Fruit fly (Drosophila melanogaster) whole organism, embryonic: Measurements from ENCODE around the gene CG6602.

ENCODE experiments used
- Abd-B ChIP-seq: fragments of 200-800 bp; sonication (Bioruptor generic); optimal IDR thresholded peaks from 2 replicates; lab custom pipeline; 2018; ENCODE audit warnings: missing biosample characterization, mild to moderate bottlenecking, missing genetic modification characterization, moderate library complexity
- Ada2b ChIP-seq: fragments of 200-800 bp; sonication (Bioruptor generic); IDR thresholded peaks from 2 replicates; pipeline ENCODE4 v1.3.6; 2022; ENCODE audit warnings: missing biosample characterization, missing genetic modification characterization
- Atf-2 ChIP-seq: fragments of 200-800 bp; sonication (Bioruptor generic); optimal IDR thresholded peaks from 2 replicates; lab custom pipeline; 2016; ENCODE audit warnings: missing biosample characterization, missing genetic modification characterization
- Awh ChIP-seq: fragments of 200-800 bp; sonication (Bioruptor generic); IDR thresholded peaks from 2 replicates; pipeline ENCODE4, ENCODE4 v1.3.6; 2022; ENCODE audit warnings: missing biosample characterization, missing genetic modification characterization
- B-H1 ChIP-seq: fragments of 200-800 bp; sonication (Bioruptor generic); IDR thresholded peaks from 3 replicates; pipeline ENCODE4 v1.3.6; 2022; ENCODE audit warnings: missing biosample characterization, missing genetic modification characterization
- Bdp1 ChIP-seq: fragments of 200-800 bp; sonication (Bioruptor generic); optimal IDR thresholded peaks from 3 replicates; lab custom pipeline; 2016; ENCODE audit warnings: missing biosample characterization, missing genetic modification characterization
- CG10321 ChIP-seq: fragments of 200-800 bp; sonication (Bioruptor generic); IDR thresholded peaks from 2 replicates; pipeline ENCODE4 v1.3.6; 2022; ENCODE audit warnings: missing biosample characterization, missing genetic modification characterization
- CG11504 ChIP-seq: fragments of 200-800 bp; sonication (Bioruptor generic); optimal IDR thresholded peaks from 3 replicates; lab custom pipeline; 2019; ENCODE audit warnings: missing biosample characterization, mild to moderate bottlenecking, missing genetic modification characterization, moderate library complexity
- CG11696 ChIP-seq: fragments of 200-800 bp; sonication (Bioruptor generic); IDR thresholded peaks from 2 replicates; pipeline ENCODE4 v1.3.6; 2022; ENCODE audit warnings: missing biosample characterization, missing genetic modification characterization
- CG13287 ChIP-seq: fragments of 200-800 bp; sonication (Bioruptor generic); IDR thresholded peaks from 2 replicates; pipeline ENCODE4 v1.3.6; 2022; ENCODE audit warnings: missing biosample characterization, missing genetic modification characterization; ENCODE audit not compliant: partially characterized antibody
- CG15601 ChIP-seq: fragments of 200-800 bp; sonication (Bioruptor generic); optimal IDR thresholded peaks from 3 replicates; lab custom pipeline; 2019; ENCODE audit warnings: missing biosample characterization, mild to moderate bottlenecking, missing genetic modification characterization, moderate library complexity
- CG16779 ChIP-seq: fragments of 200-800 bp; sonication (Bioruptor generic); IDR thresholded peaks from 2 replicates; pipeline ENCODE4 v1.3.6; 2022; ENCODE audit warnings: missing biosample characterization, missing genetic modification characterization
- CG17186 ChIP-seq: fragments of 200-800 bp; sonication (Bioruptor generic); optimal IDR thresholded peaks from 3 replicates; lab custom pipeline; 2017; ENCODE audit warnings: missing biosample characterization, missing genetic modification reagents, missing genetic modification characterization
- CG17612 ChIP-seq: fragments of 200-800 bp; sonication (Bioruptor generic); IDR thresholded peaks from 2 replicates; pipeline ENCODE4 v1.3.6; 2022; ENCODE audit warnings: missing biosample characterization, missing genetic modification characterization
- CG17912 ChIP-seq: fragments of 200-800 bp; sonication (Bioruptor generic); optimal IDR thresholded peaks from 2 replicates; lab custom pipeline; 2018; ENCODE audit warnings: missing biosample characterization, mild to moderate bottlenecking, missing genetic modification characterization
- CG18764 ChIP-seq: fragments of 200-800 bp; sonication (Bioruptor generic); optimal IDR thresholded peaks from 3 replicates; lab custom pipeline; 2016; ENCODE audit warnings: missing biosample characterization, missing genetic modification characterization
- CG2129 ChIP-seq: fragments of 200-800 bp; sonication (Bioruptor generic); IDR thresholded peaks from 2 replicates; pipeline ENCODE4 v1.3.6; 2022; ENCODE audit warnings: missing biosample characterization, missing genetic modification characterization; ENCODE audit not compliant: partially characterized antibody
- CG31224 ChIP-seq: fragments of 200-800 bp; sonication (Bioruptor generic); IDR thresholded peaks from 2 replicates; pipeline ENCODE4 v1.3.6; 2022; ENCODE audit warnings: missing biosample characterization, missing genetic modification characterization
- CG34224 ChIP-seq: fragments of 200-800 bp; sonication (Bioruptor generic); IDR thresholded peaks from 3 replicates; pipeline ENCODE4 v1.3.6; 2022; ENCODE audit warnings: missing biosample characterization, missing genetic modification characterization; ENCODE audit not compliant: partially characterized antibody
- CG3995 ChIP-seq: fragments of 200-800 bp; sonication (Bioruptor generic); optimal IDR thresholded peaks from 3 replicates; lab custom pipeline; 2016; ENCODE audit warnings: missing biosample characterization, missing genetic modification characterization
- CG9437 ChIP-seq: fragments of 200-800 bp; sonication (Bioruptor generic); optimal IDR thresholded peaks from 2 replicates; lab custom pipeline; 2018; ENCODE audit warnings: missing biosample characterization, mild to moderate bottlenecking, missing genetic modification characterization
- CHES-1-like ChIP-seq: fragments of 200-800 bp; sonication (Bioruptor generic); optimal IDR thresholded peaks from 2 replicates; lab custom pipeline; 2016; ENCODE audit warnings: missing biosample characterization, missing genetic modification characterization
- Dp ChIP-seq: fragments of 200-800 bp; sonication (Bioruptor generic); optimal IDR thresholded peaks from 2 replicates; lab custom pipeline; 2018; ENCODE audit warnings: missing biosample characterization, mild to moderate bottlenecking, missing genetic modification characterization, moderate library complexity
- Drgx ChIP-seq: fragments of 200-800 bp; sonication (Bioruptor generic); IDR thresholded peaks from 2 replicates; pipeline ENCODE4 v1.3.6; 2022; ENCODE audit warnings: missing biosample characterization, missing genetic modification characterization
- Gsc ChIP-seq: fragments of 200-800 bp; sonication (Bioruptor generic); IDR thresholded peaks from 2 replicates; pipeline ENCODE4 v1.3.6; 2022; ENCODE audit warnings: missing biosample characterization, missing genetic modification characterization
- HLH54F ChIP-seq: fragments of 200-800 bp; sonication (Bioruptor generic); optimal IDR thresholded peaks from 3 replicates; lab custom pipeline; 2016; ENCODE audit warnings: missing biosample characterization, missing genetic modification characterization
- Hr3 ChIP-seq: fragments of 200-800 bp; sonication (Bioruptor generic); optimal IDR thresholded peaks from 3 replicates; lab custom pipeline; 2016; ENCODE audit warnings: missing biosample characterization, missing genetic modification characterization
- Hr78 ChIP-seq, 2 experiments: fragments of 200-800 bp in 1 of 2; fragments of >200 bp in 1 of 2; sonication (Bioruptor generic) in 1 of 2; optimal IDR thresholded peaks; 2 replicates each; lab custom pipeline; 2017 to 2019; ENCODE audit warnings: missing biosample characterization in 2 of 2, missing genetic modification characterization in 2 of 2, mild to moderate bottlenecking in 1 of 2, moderate library complexity in 1 of 2
- Lpt ChIP-seq: fragments of >200 bp; optimal IDR thresholded peaks from 2 replicates; lab custom pipeline; 2018; ENCODE audit warnings: missing biosample characterization, missing genetic modification characterization
- MTF-1 ChIP-seq: fragments of 200-800 bp; sonication (Bioruptor generic); optimal IDR thresholded peaks from 2 replicates; lab custom pipeline; 2018; ENCODE audit warnings: missing biosample characterization, mild to moderate bottlenecking, missing genetic modification characterization, borderline replicate concordance
- NC2β ChIP-seq: fragments of 200-800 bp; sonication (Bioruptor generic); optimal IDR thresholded peaks from 2 replicates; lab custom pipeline; 2016; ENCODE audit warnings: missing biosample characterization, missing genetic modification characterization
- Rx ChIP-seq: fragments of 200-800 bp; sonication (Bioruptor generic); IDR thresholded peaks from 2 replicates; pipeline ENCODE4 v1.3.6; 2022; ENCODE audit warnings: missing biosample characterization, missing genetic modification characterization
- Six4 ChIP-seq: fragments of 200-800 bp; sonication (Bioruptor generic); optimal IDR thresholded peaks from 2 replicates; lab custom pipeline; 2016; ENCODE audit warnings: missing biosample characterization, missing genetic modification characterization
- Sox102F ChIP-seq: fragments of 200-800 bp; sonication (Bioruptor generic); optimal IDR thresholded peaks from 2 replicates; lab custom pipeline; 2018; ENCODE audit warnings: missing biosample characterization, mild to moderate bottlenecking, missing genetic modification characterization, moderate library complexity
- br ChIP-seq: fragments of >200 bp; optimal IDR thresholded peaks from 2 replicates; lab custom pipeline; 2017
- chm ChIP-seq: fragments of 200-800 bp; sonication (Bioruptor generic); IDR thresholded peaks from 2 replicates; pipeline ENCODE4 v1.3.6; 2022; ENCODE audit warnings: missing biosample characterization, missing genetic modification characterization
- dimm ChIP-seq: fragments of 200-800 bp; sonication (Bioruptor generic); IDR thresholded peaks from 2 replicates; pipeline ENCODE4 v1.3.6; 2022; ENCODE audit warnings: missing biosample characterization, missing genetic modification characterization
- disco-r ChIP-seq: fragments of 200-800 bp; sonication (Bioruptor generic); optimal IDR thresholded peaks from 2 replicates; lab custom pipeline; 2016; ENCODE audit warnings: missing biosample characterization, missing genetic modification characterization
- grn ChIP-seq: fragments of 200-800 bp; sonication (Bioruptor generic); optimal IDR thresholded peaks from 3 replicates; lab custom pipeline; 2017; ENCODE audit warnings: missing biosample characterization, missing genetic modification characterization
- gt ChIP-seq: fragments of 200-800 bp; sonication (Bioruptor generic); IDR thresholded peaks from 2 replicates; pipeline ENCODE4 v1.3.6; 2022; ENCODE audit warnings: missing biosample characterization, missing genetic modification characterization
- insv ChIP-seq, 2 experiments: fragments of 200-800 bp; sonication (Bioruptor generic); optimal IDR thresholded peaks; 3 replicates each; lab custom pipeline; 2016 to 2018; ENCODE audit warnings: missing biosample characterization in 2 of 2, missing genetic modification characterization in 2 of 2
- klu ChIP-seq: fragments of 200-800 bp; sonication (Bioruptor generic); IDR thresholded peaks from 2 replicates; pipeline ENCODE4 v1.3.6; 2022; ENCODE audit warnings: missing biosample characterization, missing genetic modification characterization
- nmo ChIP-seq: fragments of 200-800 bp; sonication (Bioruptor generic); optimal IDR thresholded peaks from 2 replicates; lab custom pipeline; 2018; ENCODE audit warnings: missing biosample characterization, mild to moderate bottlenecking, missing genetic modification characterization, moderate library complexity
- org-1 ChIP-seq: fragments of 200-800 bp; sonication (Bioruptor generic); optimal IDR thresholded peaks from 2 replicates; lab custom pipeline; 2017; ENCODE audit warnings: missing biosample characterization, missing genetic modification characterization
- pfk ChIP-seq: fragments of 200-800 bp; sonication (Bioruptor generic); optimal IDR thresholded peaks from 2 replicates; lab custom pipeline; 2018; ENCODE audit warnings: missing biosample characterization, mild to moderate bottlenecking, missing genetic modification characterization, moderate library complexity
- pho ChIP-seq: fragments of 200-800 bp; sonication (Bioruptor generic); optimal IDR thresholded peaks from 2 replicates; lab custom pipeline; 2016; ENCODE audit warnings: missing biosample characterization, missing genetic modification characterization
- ranshi ChIP-seq: fragments of 200-800 bp; sonication (Bioruptor generic); IDR thresholded peaks from 2 replicates; pipeline ENCODE4 v1.3.6; 2022; ENCODE audit warnings: missing biosample characterization, missing genetic modification characterization
- slou ChIP-seq: fragments of 200-800 bp; sonication (Bioruptor generic); optimal IDR thresholded peaks from 3 replicates; lab custom pipeline; 2016; ENCODE audit warnings: missing biosample characterization, missing genetic modification characterization
- trh ChIP-seq: fragments of 200-800 bp; sonication (Bioruptor generic); optimal IDR thresholded peaks from 2 replicates; lab custom pipeline; 2016; ENCODE audit warnings: missing biosample characterization, missing genetic modification characterization
- twi ChIP-seq: fragments of 200-800 bp; optimal IDR thresholded peaks from 2 replicates; lab custom pipeline; 2019; ENCODE audit warnings: missing biosample characterization, mild to moderate bottlenecking, missing genetic modification characterization, moderate library complexity
- usp ChIP-seq: fragments of >200 bp; optimal IDR thresholded peaks from 2 replicates; lab custom pipeline; 2017; ENCODE audit warnings: missing biosample characterization, missing genetic modification characterization
- wek ChIP-seq: fragments of 200-800 bp; sonication (Bioruptor generic); optimal IDR thresholded peaks from 3 replicates; lab custom pipeline; 2018; ENCODE audit warnings: missing biosample characterization, mild to moderate bottlenecking, missing genetic modification characterization, moderate library complexity

Gene CG6602

DNA sequence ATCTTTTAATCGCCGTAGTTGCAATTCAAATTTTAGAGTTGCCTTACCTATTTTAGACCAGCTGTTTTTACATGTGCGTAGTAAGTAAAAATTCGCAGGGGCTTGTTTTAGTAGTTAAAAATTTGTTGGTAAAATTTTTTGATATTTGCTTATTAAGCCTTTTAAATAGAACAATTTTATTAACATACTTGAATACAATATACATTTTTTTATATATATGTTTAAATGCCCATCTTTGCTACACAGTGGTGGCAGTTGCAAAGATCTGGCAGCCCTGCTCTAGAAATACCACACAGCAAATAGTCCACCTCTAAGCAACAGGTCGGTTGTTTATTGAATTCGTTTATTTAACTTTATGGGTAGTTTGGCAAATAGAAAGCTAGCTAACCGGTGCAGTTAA lies 22.8 kb downstream of the CG6602 start, which contains the start of the genes CG10467 and loj (continued):
- peak; percentile 95 for TF ChIP-seq CG11504 (tag; lab: Kevin White, UChicago)
- TF ChIP-seq pfk (GFP tag; lab: Kevin White, UChicago) = peak; percentile 8
- peak; percentile 5 for TF ChIP-seq disco-r
- TF ChIP-seq HLH54F = peak; percentile 86
- TF ChIP-seq pho (GFP tag; lab: Kevin White, UChicago) = peak; percentile 85
- peak; percentile 93 for TF ChIP-seq CG31224 (GFP tag; lab: Robert Waterston, UW)
- TF ChIP-seq CG34224 (GFP tag; lab: Robert Waterston, UW) = peak; percentile 53; the same call in 1 of the 3 replicates
- TF ChIP-seq slou (GFP tag; lab: Kevin White, UChicago) = peak; percentile 96
- TF ChIP-seq Bdp1 = peak; percentile 78
- peak; percentile 99 for TF ChIP-seq Abd-B (GFP tag; lab: Kevin White, UChicago)
- peak; percentile 94 for TF ChIP-seq gt
- TF ChIP-seq Awh (GFP tag; lab: Robert Waterston, UW) = peak; percentile 91
- peak; percentile 97 for TF ChIP-seq klu (GFP tag; lab: Robert Waterston, UW)
- TF ChIP-seq trh (GFP tag; lab: Kevin White, UChicago) = peak; percentile 95
- peak; percentile 93 for TF ChIP-seq chm
- peak; percentile 98 for TF ChIP-seq nmo (GFP tag; lab: Kevin White, UChicago)
- TF ChIP-seq CG11696 (GFP tag; lab: Robert Waterston, UW) = peak; percentile 78
- peak; percentile 92 for TF ChIP-seq Six4
- TF ChIP-seq CG3995 (GFP tag; lab: Kevin White, UChicago) = peak; percentile 63
- TF ChIP-seq Hr3 (GFP tag; lab: Kevin White, UChicago) = peak; percentile 98
- TF ChIP-seq Gsc = peak; percentile 95
- TF ChIP-seq twi (tag; lab: Kevin White, UChicago) = peak; percentile 94
- TF ChIP-seq CG13287 (GFP tag; lab: Robert Waterston, UW) = peak; percentile 82
- peak; percentile 94 for TF ChIP-seq Rx (GFP tag; lab: Robert Waterston, UW)
- peak; percentile 72 for TF ChIP-seq Dp (GFP tag; lab: Kevin White, UChicago)
- TF ChIP-seq Atf-2 = peak; percentile 60
- peak; percentile 57; the same call in 1 of the 2 replicates for TF ChIP-seq CG10321 (GFP tag; lab: Robert Waterston, UW)
- TF ChIP-seq wek (GFP tag; lab: Kevin White, UChicago) = no peak
- peak; percentile 96 for TF ChIP-seq B-H1 (GFP tag; lab: Robert Waterston, UW)
- TF ChIP-seq CG17186 (GFP tag; lab: Kevin White, UChicago) = peak; percentile 48
- TF ChIP-seq CG17612 (GFP tag; lab: Robert Waterston, UW) = peak; percentile 91
- peak; percentile 67 for TF ChIP-seq grn (GFP tag; lab: Kevin White, UChicago)
- peak; percentile 93 for TF ChIP-seq CG15601 (tag; lab: Kevin White, UChicago)
- TF ChIP-seq org-1 (GFP tag; lab: Kevin White, UChicago) = peak; percentile 75
- no peak for TF ChIP-seq Lpt (GFP tag; lab: Kevin White, UChicago)
- TF ChIP-seq MTF-1 (GFP tag; lab: Kevin White, UChicago) = peak; percentile 84
- peak; percentile 92 for TF ChIP-seq CG18764
- TF ChIP-seq CG17912 = peak; percentile 76
- TF ChIP-seq NC2β = peak; percentile 65
- TF ChIP-seq CG2129 (GFP tag; lab: Robert Waterston, UW) = peak; percentile 63
- TF ChIP-seq Sox102F = peak; percentile 97
- TF ChIP-seq Ada2b = peak; percentile 94
- TF ChIP-seq usp (GFP tag; lab: Kevin White, UChicago) = no peak
- TF ChIP-seq CG9437 (GFP tag; lab: Kevin White, UChicago) = peak; percentile 84
- TF ChIP-seq Drgx = peak; percentile 81
- TF ChIP-seq ranshi (GFP tag; lab: Robert Waterston, UW) = peak; percentile 98
- TF ChIP-seq CG16779 (GFP tag; lab: Robert Waterston, UW) = peak; percentile 88
- TF ChIP-seq Hr78 (GFP tag; optimal IDR thresholded peaks at IDR 0.05; lab: Kevin White, UChicago) = no peak
- peak; percentile 73 for TF ChIP-seq CHES-1-like (GFP tag; lab: Kevin White, UChicago)
- peak in 1 of 2 experiments; percentile 63 for TF ChIP-seq insv (GFP tag; optimal IDR thresholded peaks at IDR 0.05; lab: Kevin White, UChicago)
- TF ChIP-seq dimm = peak; percentile 91
- TF ChIP-seq br (lab: Kevin White, UChicago) = no peak
